Fruit fly (Drosophila melanogaster): ENCODE results near the gene CG9578.

The CG9578 gene

DNA sequence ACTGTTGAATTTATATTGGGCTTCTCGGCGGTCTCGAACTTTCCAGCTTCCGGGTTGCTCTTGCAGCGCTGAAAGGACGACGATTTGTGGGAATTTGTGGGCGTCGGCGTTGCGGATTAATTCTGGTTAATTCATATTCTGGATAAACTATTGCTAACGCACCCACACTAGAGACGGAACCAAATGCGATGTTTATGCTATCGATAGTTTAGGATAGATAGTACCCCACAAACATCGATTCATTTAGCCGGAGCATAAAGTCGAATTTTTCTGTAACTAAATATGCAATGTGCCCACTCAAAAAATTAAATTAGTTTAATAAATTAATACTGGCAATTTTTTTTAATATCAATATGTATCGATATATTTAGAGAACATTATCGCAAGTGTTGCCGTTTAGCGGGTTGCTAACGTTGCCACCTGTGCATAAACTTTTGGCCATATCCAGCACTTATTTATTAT is 10.3 kb upstream of the CG9578 start, which contains the start of gene Rab35 (continued):
- TF ChIP-seq CG42726 (GFP tag; IDR thresholded peaks at IDR 0.05; ENCODE audit: partially characterized antibody), result peak; percentile 84; the same call in 1 of the 2 replicates
- TF ChIP-seq bbx (GFP tag; IDR thresholded peaks at IDR 0.05; ENCODE audit: partially characterized antibody), result peak; percentile 88
- TF ChIP-seq HLH4C (GFP tag; IDR thresholded peaks at IDR 0.05; ENCODE audit: partially characterized antibody), result peak; percentile 92
- no peak for TF ChIP-seq schlank (tag; optimal IDR thresholded peaks at IDR 0.05)
- TF ChIP-seq HmgZ (tag; optimal IDR thresholded peaks at IDR 0.05), result peak; percentile 40
- peak; percentile 27 for TF ChIP-seq CG11504 (tag; optimal IDR thresholded peaks at IDR 0.05)

DNA sequence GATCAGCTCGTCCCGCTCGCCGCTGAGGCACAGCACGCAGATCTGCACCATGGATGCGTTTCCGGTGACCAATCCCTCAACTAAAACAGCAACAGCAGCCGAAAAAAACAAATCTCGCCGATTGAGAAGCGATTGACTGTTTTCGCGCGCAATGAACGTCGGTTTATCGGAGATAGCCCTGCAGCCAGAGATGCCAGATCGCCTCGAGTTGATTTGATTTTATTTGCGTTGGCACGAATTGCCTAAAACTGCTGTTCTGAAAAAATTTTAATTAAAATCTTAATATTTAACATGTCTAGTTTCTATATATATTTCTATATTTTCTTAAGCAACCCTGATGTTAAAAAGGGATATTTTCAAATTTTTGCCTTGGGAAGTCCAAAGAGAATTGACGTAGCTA is 7.4 kb upstream of the CG9578 start:
- TF ChIP-seq CG17328 (GFP tag; IDR thresholded peaks at IDR 0.05), result no peak
- no peak for TF ChIP-seq MTF-1 (GFP tag; optimal IDR thresholded peaks at IDR 0.05; ENCODE audit: borderline replicate concordance)
- TF ChIP-seq CG13287 (GFP tag; IDR thresholded peaks at IDR 0.05; ENCODE audit: partially characterized antibody), result peak; percentile 34; the same call in 1 of the 2 replicates
- TF ChIP-seq CG30020 (tag; optimal IDR thresholded peaks at IDR 0.05), result peak; percentile 48
- no peak for TF ChIP-seq D19B (GFP tag; optimal IDR thresholded peaks at IDR 0.05)
- no peak for TF ChIP-seq Hr51 (GFP tag; optimal IDR thresholded peaks at IDR 0.05)
- TF ChIP-seq Hand (GFP tag; optimal IDR thresholded peaks at IDR 0.05), result no peak
- no peak for TF ChIP-seq abd-A (tag; optimal IDR thresholded peaks at IDR 0.05)
- TF ChIP-seq stwl (tag; optimal IDR thresholded peaks at IDR 0.05), result peak; percentile 32
- no peak for TF ChIP-seq CG9437 (GFP tag; optimal IDR thresholded peaks at IDR 0.05)
- no peak for TF ChIP-seq CG16815 (GFP tag; optimal IDR thresholded peaks at IDR 0.05)
- TF ChIP-seq kay (GFP tag; optimal IDR thresholded peaks at IDR 0.05), result no peak
- TF ChIP-seq Vsx1 (GFP tag; optimal IDR thresholded peaks at IDR 0.05), result no peak
- no peak for TF ChIP-seq ttk (GFP tag; IDR thresholded peaks at IDR 0.05)
- no peak for TF ChIP-seq Antp (GFP tag; optimal IDR thresholded peaks at IDR 0.05)
- no peak for TF ChIP-seq Drgx (GFP tag; IDR thresholded peaks at IDR 0.05)
- no peak for TF ChIP-seq CG3407 (GFP tag; optimal IDR thresholded peaks at IDR 0.05)
- TF ChIP-seq ssp (GFP tag; IDR thresholded peaks at IDR 0.05), result no peak
- peak; percentile 36; the same call in 1 of the 2 replicates for TF ChIP-seq amos (GFP tag; IDR thresholded peaks at IDR 0.05; ENCODE audit: partially characterized antibody)
- no peak for TF ChIP-seq CG3838 (GFP tag; optimal IDR thresholded peaks at IDR 0.05)
- no peak for TF ChIP-seq CG4617 (GFP tag; optimal IDR thresholded peaks at IDR 0.05; ENCODE audit: borderline replicate concordance)
- TF ChIP-seq salm (tag; optimal IDR thresholded peaks at IDR 0.05), result no peak
- TF ChIP-seq CG13424 (tag; optimal IDR thresholded peaks at IDR 0.05), result peak; percentile 1
- peak; percentile 67 for TF ChIP-seq Med (GFP tag)
- TF ChIP-seq tup (GFP tag; optimal IDR thresholded peaks at IDR 0.05), result no peak
- peak; percentile 20; the same call in 1 of the 2 replicates for TF ChIP-seq sisA (GFP tag; IDR thresholded peaks at IDR 0.05)
- no peak for TF ChIP-seq CG32772 (GFP tag; IDR thresholded peaks at IDR 0.05)
- no peak for TF ChIP-seq CG8478 (optimal IDR thresholded peaks at IDR 0.05)
- peak; percentile 30 for TF ChIP-seq CG17829 (tag; optimal IDR thresholded peaks at IDR 0.05)
- TF ChIP-seq so (GFP tag; IDR thresholded peaks at IDR 0.05), result no peak
- peak; percentile 71 for TF ChIP-seq Dref (GFP tag; IDR thresholded peaks at IDR 0.05)
- no peak for TF ChIP-seq h (optimal IDR thresholded peaks at IDR 0.05)
- TF ChIP-seq Xbp1 (GFP tag; optimal IDR thresholded peaks at IDR 0.05), result peak; percentile 16
- no peak for TF ChIP-seq crp (GFP tag; optimal IDR thresholded peaks at IDR 0.05)
- no peak for TF ChIP-seq hbn (GFP tag; IDR thresholded peaks at IDR 0.05; ENCODE audit: partially characterized antibody)
- TF ChIP-seq Rfx (GFP tag; IDR thresholded peaks at IDR 0.05), result 0 out of 2 replicates have a peak, but pooled peaks have one; percentile 12
- TF ChIP-seq Hr3 (GFP tag; optimal IDR thresholded peaks at IDR 0.05), result no peak
- TF ChIP-seq oc (tag; optimal IDR thresholded peaks at IDR 0.05), result no peak
- TF ChIP-seq Doc3 (GFP tag; IDR thresholded peaks at IDR 0.05; ENCODE audit: partially characterized antibody), result no peak
- TF ChIP-seq CG9609 (GFP tag; optimal IDR thresholded peaks at IDR 0.05), result no peak
- no peak for TF ChIP-seq CG42726 (GFP tag; IDR thresholded peaks at IDR 0.05; ENCODE audit: partially characterized antibody)
- TF ChIP-seq nmo (GFP tag; optimal IDR thresholded peaks at IDR 0.05), result no peak
- no peak for TF ChIP-seq CG9797 (GFP tag; optimal IDR thresholded peaks at IDR 0.05)
